Worm (Caenorhabditis elegans) whole organism, young adult: Measurements from ENCODE around the gene thk-1.

ENCODE experiments used
- B0019.2 ChIP-seq: fragments of 200-800 bp; sonication (Bioruptor generic); conservative IDR thresholded peaks from 2 replicates; pipeline ENCODE4 v1.3.6; 2022; ENCODE audit warnings: missing genetic modification reagents, missing genetic modification characterization, missing compliant biosample characterization
- F23B12.7 ChIP-seq: sonication (generic microtip); optimal IDR thresholded peaks from 2 replicates; lab custom pipeline; 2017; ENCODE audit warnings: missing genetic modification characterization, mild to moderate bottlenecking, missing compliant biosample characterization, antibody characterized with exemption, moderate library complexity; ENCODE audit not compliant: insufficient read depth
- F39B2.1 ChIP-seq: fragments of 200-800 bp; sonication (Bioruptor generic); IDR thresholded peaks from 2 replicates; pipeline ENCODE4 v1.3.6; 2022; ENCODE audit warnings: missing genetic modification reagents, missing genetic modification characterization, missing compliant biosample characterization
- F57A8.1 ChIP-seq: fragments of 200-800 bp; sonication (Bioruptor generic); optimal IDR thresholded peaks from 2 replicates; lab custom pipeline; 2018; ENCODE audit warnings: mild to moderate bottlenecking, missing genetic modification characterization, moderate library complexity, missing compliant biosample characterization
- ama-1 ChIP-seq, 3 experiments: fragments of 150-350 bp in 1 of 3; sonication (generic microtip) in 2 of 3; optimal IDR thresholded peaks; 2 replicates each; lab custom pipeline; 2014 to 2018; ENCODE audit warnings: missing biosample characterization in 2 of 3, missing genetic modification characterization in 2 of 3, missing genetic modification reagents in 2 of 3
- efl-1 ChIP-seq: fragments of 150-350 bp; optimal IDR thresholded peaks from 2 replicates; lab custom pipeline; 2014; ENCODE audit warnings: missing biosample characterization, missing genetic modification reagents, missing genetic modification characterization
- ekl-4 ChIP-seq: fragments of 200-800 bp; sonication (Bioruptor generic); IDR thresholded peaks from 2 replicates; pipeline ENCODE4 v1.3.6; 2022; ENCODE audit warnings: missing genetic modification reagents, missing genetic modification characterization, missing compliant biosample characterization
- ets-4 ChIP-seq: fragments of 200-800 bp; sonication (Bioruptor generic); optimal IDR thresholded peaks from 2 replicates; lab custom pipeline; 2018; ENCODE audit warnings: mild to moderate bottlenecking, missing genetic modification characterization, missing compliant biosample characterization
- let-607 ChIP-seq, 2 experiments: fragments of 200-800 bp in 1 of 2; sonication (Bioruptor generic) in 1 of 2; sonication (generic microtip) in 1 of 2; optimal IDR thresholded peaks; 2 replicates each; lab custom pipeline; 2016 to 2018; ENCODE audit warnings: mild to moderate bottlenecking in 2 of 2, missing compliant biosample characterization in 2 of 2, missing genetic modification characterization in 2 of 2, moderate library complexity in 2 of 2, missing genotype in 1 of 2
- madf-10 ChIP-seq: sonication (generic microtip); optimal IDR thresholded peaks from 2 replicates; lab custom pipeline; 2016; ENCODE audit warnings: mild to moderate bottlenecking, missing genetic modification characterization, missing compliant biosample characterization
- nfyb-1 ChIP-seq: fragments of 200-800 bp; sonication (Bioruptor generic); IDR thresholded peaks from 2 replicates; pipeline ENCODE4 v1.3.6; 2022; ENCODE audit warnings: missing genetic modification reagents, missing genetic modification characterization, missing compliant biosample characterization
- unc-62 ChIP-seq: fragments of 150-350 bp; optimal IDR thresholded peaks from 2 replicates; lab custom pipeline; 2014; ENCODE audit warnings: missing biosample characterization, missing genetic modification reagents, missing genetic modification characterization
- zfh-2 ChIP-seq: fragments of 200-800 bp; sonication (Bioruptor generic); conservative IDR thresholded peaks from 2 replicates; pipeline ENCODE4 v1.3.6; 2022; ENCODE audit warnings: missing genetic modification reagents, missing genetic modification characterization, missing compliant biosample characterization
- ztf-28 ChIP-seq: fragments of 200-800 bp; sonication (Bioruptor generic); IDR thresholded peaks from 2 replicates; pipeline ENCODE4 v1.3.6; 2022; ENCODE audit warnings: missing genetic modification reagents, missing genetic modification characterization, missing compliant biosample characterization

DNA sequence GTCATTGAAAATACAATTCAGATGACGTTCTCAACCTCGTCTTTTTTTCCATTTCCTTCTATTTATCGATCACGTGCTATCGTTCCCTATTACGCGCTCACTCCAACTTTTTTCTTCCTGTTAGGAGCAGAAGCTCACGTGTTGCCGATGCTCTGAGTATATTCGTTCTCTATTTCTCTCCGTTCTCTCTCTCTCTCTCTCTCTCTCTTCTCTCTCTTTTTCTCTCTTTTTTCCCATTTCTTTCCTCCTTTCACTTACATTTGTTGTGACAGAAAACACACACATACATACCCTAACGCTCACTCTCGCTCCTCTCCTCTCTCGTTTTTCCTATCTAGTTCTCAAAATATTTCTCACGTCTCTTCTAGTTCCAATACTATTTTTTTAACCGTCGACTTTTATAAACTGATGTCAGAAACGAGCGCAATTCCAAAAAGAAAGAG lies 29.0 kb downstream of the thk-1 start:
- no peak for TF ChIP-seq ztf-28 (GFP tag; lab: Robert Waterston, UW)
- TF ChIP-seq ets-4 (GFP tag; lab: Kevin White, UChicago): no peak
- TF ChIP-seq efl-1 (GFP tag; lab: Kevin White, UChicago): no peak
- TF ChIP-seq madf-10 (tag; lab: Kevin White, UChicago): peak; percentile 60
- no peak for TF ChIP-seq zfh-2 (GFP tag; lab: Robert Waterston, UW)
- peak; percentile 41 for TF ChIP-seq unc-62 (GFP tag; lab: Kevin White, UChicago)
- TF ChIP-seq ekl-4 (GFP tag; lab: Robert Waterston, UW): 0 out of 2 replicates have a peak, but pooled peaks have one; percentile 28
- TF ChIP-seq B0019.2 (GFP tag; lab: Robert Waterston, UW): no peak
- peak; percentile 40 for TF ChIP-seq F23B12.7 (tag; lab: Kevin White, UChicago)
- no peak for TF ChIP-seq F57A8.1 (GFP tag; lab: Kevin White, UChicago)
- TF ChIP-seq F39B2.1 (GFP tag; lab: Robert Waterston, UW): no peak
- peak; percentile 79 for TF ChIP-seq nfyb-1 (GFP tag; lab: Robert Waterston, UW)
- TF ChIP-seq ama-1 (optimal IDR thresholded peaks at IDR 0.05; lab: Kevin White, UChicago): no peak
- no peak for TF ChIP-seq ama-1 (GFP tag; optimal IDR thresholded peaks at IDR 0.05; lab: Kevin White, UChicago)
- peak; percentile 65 to 75 for TF ChIP-seq let-607 (tag; optimal IDR thresholded peaks at IDR 0.05; lab: Kevin White, UChicago)
